Fruit fly (Drosophila melanogaster) Kc167 (cell line): ENCODE data around the gene Cyp4d1.

ENCODE experiments used
- Myc ChIP-seq: fragments of >200 bp; optimal IDR thresholded peaks from 2 replicates; lab custom pipeline; 2017; ENCODE audit warnings: missing external identifiers
- Sin3A ChIP-seq: fragments of >200 bp; optimal IDR thresholded peaks from 2 replicates; lab custom pipeline; 2018; ENCODE audit warnings: missing external identifiers
- h ChIP-seq: fragments of >200 bp; optimal IDR thresholded peaks from 3 replicates; lab custom pipeline; 2018; ENCODE audit warnings: missing external identifiers
- insv ChIP-seq: fragments of >200 bp; optimal IDR thresholded peaks from 3 replicates; lab custom pipeline; 2018; ENCODE audit warnings: missing external identifiers
- psq ChIP-seq: fragments of >200 bp; optimal IDR thresholded peaks from 2 replicates; lab custom pipeline; 2017; ENCODE audit warnings: missing external identifiers
- ttk ChIP-seq: sonication (Bioruptor generic); optimal IDR thresholded peaks from 2 replicates; lab custom pipeline; 2017; ENCODE audit warnings: missing external identifiers

DNA sequence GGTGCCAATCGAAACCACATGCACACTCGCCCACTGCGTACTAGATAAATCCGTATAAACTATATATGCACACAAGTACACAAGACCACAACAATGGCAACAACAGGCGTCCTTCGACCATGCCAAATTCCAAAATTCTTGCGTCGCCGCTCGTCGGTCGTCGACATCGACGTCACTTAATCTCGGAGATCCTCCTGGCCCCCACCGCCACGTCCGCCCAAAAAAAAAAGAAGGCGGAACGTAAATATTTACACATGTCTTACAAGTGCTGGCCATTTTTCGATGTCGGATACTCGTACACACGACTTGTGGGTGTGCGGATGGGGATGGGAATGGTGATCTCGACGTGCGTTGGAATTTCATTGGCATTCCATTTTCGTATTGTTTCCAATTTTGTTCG lies 1.4 kb upstream of the Cyp4d1 start:
- no peak for TF ChIP-seq h
- TF ChIP-seq psq: no peak
- no peak for TF ChIP-seq Myc (lab: Kevin White, UChicago)
- TF ChIP-seq ttk (lab: Kevin White, UChicago): no peak
- no peak for TF ChIP-seq Sin3A (lab: Kevin White, UChicago)
- TF ChIP-seq insv (lab: Kevin White, UChicago): no peak
